Fruit fly (Drosophila melanogaster): Measurements from ENCODE around the gene CG9396.

The CG9396 gene

DNA sequence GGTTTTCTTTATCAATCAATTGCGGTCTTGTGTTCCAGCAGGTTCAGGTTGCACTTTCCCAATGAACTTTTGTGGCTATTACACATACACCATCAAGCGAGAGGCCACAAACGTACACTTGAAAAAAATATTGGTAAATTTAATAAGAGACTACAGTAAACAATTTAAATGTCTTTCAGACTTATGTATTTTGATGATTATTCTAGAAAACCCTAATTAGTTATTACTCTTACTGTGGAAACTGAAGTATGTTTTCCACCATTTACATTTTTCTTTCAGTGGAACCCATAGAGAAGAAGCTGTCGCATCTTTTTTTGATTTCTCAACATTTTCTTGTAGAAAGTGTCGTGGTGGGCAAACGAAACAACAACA lies 37.3 kb downstream of the CG9396 start (continued):
- no peak for TF ChIP-seq Lim3 (GFP tag; IDR thresholded peaks at IDR 0.05)
- TF ChIP-seq CG11696 (GFP tag; IDR thresholded peaks at IDR 0.05) = peak; percentile 82
- TF ChIP-seq cato (GFP tag; optimal IDR thresholded peaks at IDR 0.05; ENCODE audit: borderline replicate concordance) = peak; percentile 90
- TF ChIP-seq ara (GFP tag; IDR thresholded peaks at IDR 0.05) = peak; percentile 93
- TF ChIP-seq CG5180 (GFP tag; optimal IDR thresholded peaks at IDR 0.05) = no peak
- TF ChIP-seq trh (GFP tag; optimal IDR thresholded peaks at IDR 0.05) = peak; percentile 80
- TF ChIP-seq CG2202 (tag; optimal IDR thresholded peaks at IDR 0.05) = peak; percentile 87
- TF ChIP-seq CG5245 (GFP tag; optimal IDR thresholded peaks at IDR 0.05) = peak; percentile 92
- no peak for TF ChIP-seq yki (optimal IDR thresholded peaks at IDR 0.05)
- peak; percentile 54; the same call in 2 of the 3 replicates for TF ChIP-seq sr (GFP tag; IDR thresholded peaks at IDR 0.05)
- peak; percentile 88 for TF ChIP-seq dm (GFP tag; optimal IDR thresholded peaks at IDR 0.05)
- TF ChIP-seq tap (tag; optimal IDR thresholded peaks at IDR 0.05) = peak; percentile 94
- no peak for TF ChIP-seq usp (GFP tag; optimal IDR thresholded peaks at IDR 0.05)
- TF ChIP-seq CG6654 (GFP tag; optimal IDR thresholded peaks at IDR 0.05) = peak; percentile 77
- TF ChIP-seq aop (GFP tag; IDR thresholded peaks at IDR 0.05) = peak; percentile 81
- no peak for TF ChIP-seq pfk (GFP tag; optimal IDR thresholded peaks at IDR 0.05)
- TF ChIP-seq CG10654 (GFP tag; optimal IDR thresholded peaks at IDR 0.05) = peak; percentile 91
- no peak for TF ChIP-seq bigmax (GFP tag; optimal IDR thresholded peaks at IDR 0.05)
- peak; percentile 96 for TF ChIP-seq CG2712 (tag; optimal IDR thresholded peaks at IDR 0.05)
- TF ChIP-seq CG5953 (GFP tag; IDR thresholded peaks at IDR 0.05) = peak; percentile 90
- TF ChIP-seq CG6689 (GFP tag; IDR thresholded peaks at IDR 0.05) = peak; percentile 91
- peak; percentile 49; the same call in 1 of the 2 replicates for TF ChIP-seq CG8765 (GFP tag; IDR thresholded peaks at IDR 0.05)
- TF ChIP-seq Jarid2 (GFP tag; optimal IDR thresholded peaks at IDR 0.05) = no peak
- TF ChIP-seq Taf1 (GFP tag; IDR thresholded peaks at IDR 0.05) = peak; percentile 63; the same call in 1 of the 2 replicates
- peak; percentile 86 for TF ChIP-seq CG17568 (GFP tag; optimal IDR thresholded peaks at IDR 0.05)
- TF ChIP-seq lola (GFP tag; optimal IDR thresholded peaks at IDR 0.05) = peak in 1 of 3 experiments; percentile 89
- TF ChIP-seq row (GFP tag; IDR thresholded peaks at IDR 0.05) = peak; percentile 88
- TF ChIP-seq Bteb2 (GFP tag; optimal IDR thresholded peaks at IDR 0.05) = peak; percentile 89
- TF ChIP-seq Gsc (GFP tag; IDR thresholded peaks at IDR 0.05) = no peak; the same call in 1 of the 2 replicates
- TF ChIP-seq CG7372 (GFP tag; IDR thresholded peaks at IDR 0.05) = peak; percentile 87
- peak in 1 of 3 experiments; percentile 52 for TF ChIP-seq Stat92E (GFP tag; optimal IDR thresholded peaks at IDR 0.05)
- TF ChIP-seq Elba2 (GFP tag; optimal IDR thresholded peaks at IDR 0.05) = no peak
- TF ChIP-seq MTF-1 (GFP tag; optimal IDR thresholded peaks at IDR 0.05; ENCODE audit: borderline replicate concordance) = peak; percentile 87
- peak; percentile 82 for TF ChIP-seq nau (GFP tag; optimal IDR thresholded peaks at IDR 0.05)
- TF ChIP-seq CG3281 (GFP tag; optimal IDR thresholded peaks at IDR 0.05) = peak; percentile 87
- no peak for TF ChIP-seq mld (GFP tag; IDR thresholded peaks at IDR 0.05; ENCODE audit: partially characterized antibody)
- no peak for TF ChIP-seq Dfd (GFP tag; optimal IDR thresholded peaks at IDR 0.05)
- TF ChIP-seq CG11504 (tag; optimal IDR thresholded peaks at IDR 0.05) = peak; percentile 96
- peak; percentile 95 for TF ChIP-seq bab2 (GFP tag; optimal IDR thresholded peaks at IDR 0.05)
- TF ChIP-seq Eip74EF (GFP tag; optimal IDR thresholded peaks at IDR 0.05) = peak in 1 of 2 experiments; percentile 95
- TF ChIP-seq Nf-YB (GFP tag; optimal IDR thresholded peaks at IDR 0.05) = peak; percentile 78
- peak; percentile 75 for TF ChIP-seq toy (GFP tag; IDR thresholded peaks at IDR 0.05)
- TF ChIP-seq CG12744 (GFP tag; optimal IDR thresholded peaks at IDR 0.05) = peak; percentile 89
- peak; percentile 70 for TF ChIP-seq klu (GFP tag; IDR thresholded peaks at IDR 0.05)
- peak; percentile 93 for TF ChIP-seq CG32532 (GFP tag; IDR thresholded peaks at IDR 0.05)
- TF ChIP-seq D19A (tag; optimal IDR thresholded peaks at IDR 0.05) = peak; percentile 91
- TF ChIP-seq CG17361 (GFP tag; IDR thresholded peaks at IDR 0.05) = peak; percentile 97
- TF ChIP-seq Med (GFP tag) = peak; percentile 98
- peak; percentile 83; the same call in 2 of the 3 replicates for TF ChIP-seq CG2199 (GFP tag; IDR thresholded peaks at IDR 0.05)
- peak; percentile 82 for TF ChIP-seq danr (GFP tag; IDR thresholded peaks at IDR 0.05)
- no peak for TF ChIP-seq Lpt (GFP tag; optimal IDR thresholded peaks at IDR 0.05)

Data from whole organism, embryonic.